Worm (Caenorhabditis elegans) whole organism, L3 larva: ENCODE data around the gene srv-34.

ENCODE experiments used
- ceh-82 ChIP-seq: fragments of 150-350 bp; optimal IDR thresholded peaks from 2 replicates; lab custom pipeline; 2014; ENCODE audit warnings: missing biosample characterization, missing genetic modification characterization
- nhr-12 ChIP-seq: fragments of 150-350 bp; optimal IDR thresholded peaks from 2 replicates; lab custom pipeline; 2014; ENCODE audit warnings: missing biosample characterization, missing genetic modification characterization
- nhr-25 ChIP-seq: sonication (generic microtip); optimal IDR thresholded peaks from 2 replicates; lab custom pipeline; 2017; ENCODE audit warnings: missing biosample characterization, missing genetic modification characterization
- nhr-76 ChIP-seq: fragments of 150-350 bp; sonication (generic microtip); optimal IDR thresholded peaks from 5 replicates; lab custom pipeline; 2014; ENCODE audit warnings: missing biosample characterization, missing genetic modification characterization
- pha-4 ChIP-seq: fragments of 150-350 bp; optimal IDR thresholded peaks from 2 replicates; lab custom pipeline; 2014; ENCODE audit warnings: missing biosample characterization, missing genetic modification reagents, missing genetic modification characterization
- pqm-1 ChIP-seq: fragments of 150-350 bp; optimal IDR thresholded peaks from 2 replicates; lab custom pipeline; 2017; ENCODE audit warnings: missing biosample characterization, missing genetic modification characterization, inconsistent platforms
- skn-1 ChIP-seq: fragments of 150-350 bp; optimal IDR thresholded peaks from 2 replicates; lab custom pipeline; 2014; ENCODE audit warnings: missing biosample characterization, missing genetic modification characterization
- unc-62 ChIP-seq: fragments of 150-350 bp; sonication (generic microtip); optimal IDR thresholded peaks from 4 replicates; lab custom pipeline; 2014; ENCODE audit warnings: missing biosample characterization, missing genetic modification reagents, missing genetic modification characterization
- ztf-11 ChIP-seq: fragments of 150-350 bp; optimal IDR thresholded peaks from 2 replicates; lab custom pipeline; 2014; ENCODE audit warnings: missing biosample characterization, missing genetic modification characterization

- TF ChIP-seq nhr-12 (tag; lab: Kevin White, UChicago) (no peak), unc-62 (GFP tag; lab: Kevin White, UChicago) (no peak), ztf-11 (tag; lab: Kevin White, UChicago) (no peak), nhr-25 (tag; lab: Kevin White, UChicago) (no peak), nhr-76 (tag; lab: Kevin White, UChicago) (no peak), ceh-82 (tag; lab: Kevin White, UChicago) (no peak), skn-1 (tag; lab: Kevin White, UChicago) (no peak), pqm-1 (tag; lab: Kevin White, UChicago) (no peak), pha-4 (tag; lab: Kevin White, UChicago) (no peak)
These were observed 7.0 kb downstream of the srv-34 start, which contains the start of gene W08G11.3 for ce11 chrV:16367575-16367974.
